Fruit fly (Drosophila melanogaster) whole organism, embryonic: ENCODE measurements around the gene CG17781.

Experiments
- ATbp ChIP-seq: fragments of 200-800 bp; sonication (Bioruptor generic); optimal IDR thresholded peaks from 2 replicates; lab custom pipeline; 2017; ENCODE audit warnings: missing biosample characterization, mild to moderate bottlenecking, missing genetic modification characterization, missing genetic modification reagents
- B-H2 ChIP-seq: fragments of 200-800 bp; sonication (Bioruptor generic); optimal IDR thresholded peaks from 2 replicates; lab custom pipeline; 2018; ENCODE audit warnings: missing biosample characterization, mild to moderate bottlenecking, missing genetic modification characterization
- Bdp1 ChIP-seq: fragments of 200-800 bp; sonication (Bioruptor generic); optimal IDR thresholded peaks from 3 replicates; lab custom pipeline; 2016; ENCODE audit warnings: missing biosample characterization, missing genetic modification characterization
- CG10543 ChIP-seq: fragments of 200-800 bp; sonication (Bioruptor generic); optimal IDR thresholded peaks from 3 replicates; lab custom pipeline; 2017; ENCODE audit warnings: missing biosample characterization, mild to moderate bottlenecking, missing genetic modification characterization, moderate library complexity
- CG10565 ChIP-seq: fragments of 200-800 bp; sonication (Bioruptor generic); optimal IDR thresholded peaks from 3 replicates; lab custom pipeline; 2016; ENCODE audit warnings: missing biosample characterization, mild to moderate bottlenecking, missing genetic modification characterization
- CG11085 ChIP-seq: fragments of 200-800 bp; sonication (Bioruptor generic); IDR thresholded peaks from 2 replicates; pipeline ENCODE4 v1.3.6; 2022; ENCODE audit warnings: missing biosample characterization, missing genetic modification characterization
- CG12942 ChIP-seq: fragments of 200-800 bp; sonication (Bioruptor generic); optimal IDR thresholded peaks from 3 replicates; lab custom pipeline; 2016; ENCODE audit warnings: missing biosample characterization, missing genetic modification characterization
- CG14050 ChIP-seq: fragments of 200-800 bp; sonication (Bioruptor generic); IDR thresholded peaks from 3 replicates; pipeline ENCODE4 v1.3.6; 2022; ENCODE audit warnings: missing biosample characterization, missing genetic modification characterization
- CG15514 ChIP-seq: fragments of 200-800 bp; sonication (Bioruptor generic); optimal IDR thresholded peaks from 3 replicates; lab custom pipeline; 2017; ENCODE audit warnings: missing biosample characterization, missing genetic modification characterization, mild to moderate bottlenecking, moderate library complexity, missing genetic modification reagents
- CG1603 ChIP-seq: fragments of 200-800 bp; sonication (Bioruptor generic); optimal IDR thresholded peaks from 2 replicates; lab custom pipeline; 2019; ENCODE audit warnings: missing biosample characterization, mild to moderate bottlenecking, missing genetic modification characterization, moderate library complexity
- CG17328 ChIP-seq: fragments of 200-800 bp; sonication (Bioruptor generic); IDR thresholded peaks from 2 replicates; pipeline ENCODE4 v1.3.6; 2022; ENCODE audit warnings: missing biosample characterization, missing genetic modification characterization
- CG2199 ChIP-seq: fragments of 200-800 bp; sonication (Bioruptor generic); IDR thresholded peaks from 3 replicates; pipeline ENCODE4 v1.3.6; 2022; ENCODE audit warnings: missing biosample characterization, missing genetic modification characterization
- CG3163 ChIP-seq: fragments of 200-800 bp; sonication (Bioruptor generic); optimal IDR thresholded peaks from 3 replicates; lab custom pipeline; 2016; ENCODE audit warnings: missing biosample characterization, missing genetic modification characterization
- CG34422 ChIP-seq: fragments of 200-800 bp; sonication (Bioruptor generic); IDR thresholded peaks from 3 replicates; pipeline ENCODE4 v1.3.6; 2022; ENCODE audit warnings: missing biosample characterization, missing genetic modification characterization
- CG3995 ChIP-seq: fragments of 200-800 bp; sonication (Bioruptor generic); optimal IDR thresholded peaks from 3 replicates; lab custom pipeline; 2016; ENCODE audit warnings: missing biosample characterization, missing genetic modification characterization
- CG4282 ChIP-seq: fragments of 200-800 bp; sonication (Bioruptor generic); optimal IDR thresholded peaks from 2 replicates; lab custom pipeline; 2016; ENCODE audit warnings: missing biosample characterization, missing genetic modification characterization
- CG4328 ChIP-seq: fragments of 200-800 bp; sonication (Bioruptor generic); optimal IDR thresholded peaks from 3 replicates; lab custom pipeline; 2017; ENCODE audit warnings: missing biosample characterization, missing genetic modification reagents, missing genetic modification characterization
- CG7372 ChIP-seq: fragments of 200-800 bp; sonication (Bioruptor generic); IDR thresholded peaks from 2 replicates; pipeline ENCODE4 v1.3.6; 2022; ENCODE audit warnings: missing biosample characterization, missing genetic modification characterization
- CG9932 ChIP-seq: fragments of 200-800 bp; sonication (Bioruptor generic); IDR thresholded peaks from 2 replicates; pipeline ENCODE4 v1.3.6; 2022; ENCODE audit warnings: missing biosample characterization, missing genetic modification characterization
- D19A ChIP-seq: fragments of 200-800 bp; optimal IDR thresholded peaks from 3 replicates; lab custom pipeline; 2019; ENCODE audit warnings: missing biosample characterization, mild to moderate bottlenecking, missing genetic modification characterization, moderate library complexity
- Dad ChIP-seq: fragments of 200-800 bp; sonication (Bioruptor generic); optimal IDR thresholded peaks from 3 replicates; lab custom pipeline; 2016; ENCODE audit warnings: missing biosample characterization, missing genetic modification characterization
- Dll ChIP-seq: fragments of 200-800 bp; sonication (Bioruptor generic); IDR thresholded peaks from 4 replicates; pipeline ENCODE4 v1.3.6; 2022; ENCODE audit warnings: missing biosample characterization, missing genetic modification characterization; ENCODE audit not compliant: partially characterized antibody
- Doc2 ChIP-seq: fragments of 200-800 bp; sonication (Bioruptor generic); IDR thresholded peaks from 2 replicates; pipeline ENCODE4 v1.3.6; 2022; ENCODE audit warnings: missing biosample characterization, missing genetic modification characterization
- Eip74EF ChIP-seq, 2 experiments: fragments of 200-800 bp in 1 of 2; fragments of >200 bp in 1 of 2; sonication (Bioruptor generic) in 1 of 2; optimal IDR thresholded peaks; 2 replicates each; lab custom pipeline; 2017 to 2019; ENCODE audit warnings: missing biosample characterization in 2 of 2, missing genetic modification characterization in 2 of 2, mild to moderate bottlenecking in 1 of 2, moderate library complexity in 1 of 2
- GATAe ChIP-seq: fragments of 200-800 bp; sonication (Bioruptor generic); conservative IDR thresholded peaks from 2 replicates; pipeline ENCODE4 v1.3.6; 2022; ENCODE audit warnings: missing biosample characterization, missing genetic modification characterization
- Hmr ChIP-seq: fragments of 200-800 bp; sonication (Bioruptor generic); optimal IDR thresholded peaks from 3 replicates; lab custom pipeline; 2017; ENCODE audit warnings: mild to moderate bottlenecking, missing biosample characterization, missing genetic modification reagents, missing genetic modification characterization
- Nf-YA ChIP-seq: fragments of 200-800 bp; sonication (Bioruptor generic); IDR thresholded peaks from 2 replicates; pipeline ENCODE4 v1.3.6; 2022; ENCODE audit warnings: missing biosample characterization, missing genetic modification characterization
- Nf-YC ChIP-seq: fragments of 200-800 bp; optimal IDR thresholded peaks from 3 replicates; lab custom pipeline; 2019; ENCODE audit warnings: missing biosample characterization, mild to moderate bottlenecking, missing genetic modification characterization, moderate library complexity
- Opbp ChIP-seq: fragments of 200-800 bp; sonication (Bioruptor generic); IDR thresholded peaks from 3 replicates; pipeline ENCODE4 v1.3.6; 2022; ENCODE audit warnings: missing biosample characterization, missing genetic modification characterization; ENCODE audit not compliant: partially characterized antibody
- Ptx1 ChIP-seq: fragments of 200-800 bp; sonication (Bioruptor generic); IDR thresholded peaks from 2 replicates; pipeline ENCODE4 v1.3.6; 2022; ENCODE audit warnings: missing biosample characterization, missing genetic modification characterization
- Rfx ChIP-seq: fragments of 200-800 bp; sonication (Bioruptor generic); IDR thresholded peaks from 2 replicates; pipeline ENCODE4 v1.3.6; 2022; ENCODE audit warnings: missing biosample characterization, missing genetic modification characterization
- bowl ChIP-seq: fragments of 200-800 bp; sonication (Bioruptor generic); IDR thresholded peaks from 2 replicates; pipeline ENCODE4 v1.3.6; 2022; ENCODE audit warnings: missing biosample characterization, missing genetic modification characterization
- crp ChIP-seq, 2 experiments: fragments of 200-800 bp; sonication (Bioruptor generic); optimal IDR thresholded peaks; 2 replicates in 1 of 2; 3 replicates in 1 of 2; lab custom pipeline; 2017; ENCODE audit warnings: missing biosample characterization in 2 of 2, missing genetic modification characterization in 2 of 2, mild to moderate bottlenecking in 1 of 2, moderate library complexity in 1 of 2
- dmrt99B ChIP-seq: fragments of 200-800 bp; sonication (Bioruptor generic); optimal IDR thresholded peaks from 2 replicates; lab custom pipeline; 2018; ENCODE audit warnings: missing biosample characterization, mild to moderate bottlenecking, missing genetic modification characterization, moderate library complexity
- ewg ChIP-seq: fragments of 200-800 bp; sonication (Bioruptor generic); optimal IDR thresholded peaks from 3 replicates; lab custom pipeline; 2017; ENCODE audit warnings: mild to moderate bottlenecking, missing biosample characterization, missing genetic modification reagents, missing genetic modification characterization
- eyg ChIP-seq: fragments of 200-800 bp; sonication (Bioruptor generic); optimal IDR thresholded peaks from 3 replicates; lab custom pipeline; 2016; ENCODE audit warnings: missing biosample characterization, missing genetic modification characterization
- gce ChIP-seq: fragments of 200-800 bp; sonication (Bioruptor generic); IDR thresholded peaks from 3 replicates; pipeline ENCODE4 v1.3.6; 2022; ENCODE audit warnings: missing biosample characterization, missing genetic modification characterization
- gsb-n ChIP-seq: fragments of 200-800 bp; sonication (Bioruptor generic); optimal IDR thresholded peaks from 3 replicates; lab custom pipeline; 2018; ENCODE audit warnings: missing biosample characterization, mild to moderate bottlenecking, missing genetic modification characterization
- lbe ChIP-seq: fragments of 200-800 bp; sonication (Bioruptor generic); optimal IDR thresholded peaks from 2 replicates; lab custom pipeline; 2016; ENCODE audit warnings: missing biosample characterization, mild to moderate bottlenecking, missing genetic modification characterization
- lilli ChIP-seq: fragments of 200-800 bp; sonication (Bioruptor generic); optimal IDR thresholded peaks from 3 replicates; lab custom pipeline; 2016; ENCODE audit warnings: missing biosample characterization, missing genetic modification characterization
- lmd ChIP-seq: fragments of 200-800 bp; sonication (Bioruptor generic); IDR thresholded peaks from 2 replicates; pipeline ENCODE4 v1.3.6; 2022; ENCODE audit warnings: missing biosample characterization, missing genetic modification characterization
- maf-S ChIP-seq: fragments of 200-800 bp; sonication (Bioruptor generic); optimal IDR thresholded peaks from 2 replicates; lab custom pipeline; 2016; ENCODE audit warnings: missing biosample characterization, missing genetic modification characterization
- peb ChIP-seq: fragments of 200-800 bp; sonication (Bioruptor generic); IDR thresholded peaks from 2 replicates; pipeline ENCODE4 v1.3.6; 2022; ENCODE audit warnings: missing biosample characterization, missing genetic modification characterization
- phol ChIP-seq: fragments of 200-800 bp; sonication (Bioruptor generic); optimal IDR thresholded peaks from 3 replicates; lab custom pipeline; 2018; ENCODE audit warnings: missing biosample characterization, mild to moderate bottlenecking, missing genetic modification characterization, moderate library complexity
- rib ChIP-seq: fragments of 200-800 bp; sonication (Bioruptor generic); IDR thresholded peaks from 2 replicates; pipeline ENCODE4 v1.3.6; 2022; ENCODE audit warnings: missing biosample characterization, missing genetic modification characterization
- shn ChIP-seq: fragments of 200-800 bp; sonication (Bioruptor generic); optimal IDR thresholded peaks from 3 replicates; lab custom pipeline; 2016; ENCODE audit warnings: missing biosample characterization, missing genetic modification characterization
- sob ChIP-seq: fragments of 200-800 bp; sonication (Bioruptor generic); IDR thresholded peaks from 2 replicates; pipeline ENCODE4 v1.3.6; 2022; ENCODE audit warnings: missing biosample characterization, missing genetic modification characterization
- tup ChIP-seq: fragments of 200-800 bp; sonication (Bioruptor generic); optimal IDR thresholded peaks from 2 replicates; lab custom pipeline; 2016; ENCODE audit warnings: missing biosample characterization, mild to moderate bottlenecking, missing genetic modification characterization, moderate library complexity
- vvl ChIP-seq: fragments of 200-800 bp; sonication (Bioruptor generic); IDR thresholded peaks from 2 replicates; pipeline ENCODE4 v1.3.6; 2022; ENCODE audit warnings: missing biosample characterization, missing genetic modification characterization
- yki ChIP-seq: fragments of >200 bp; optimal IDR thresholded peaks from 3 replicates; lab custom pipeline; 2018

Gene CG17781

DNA sequence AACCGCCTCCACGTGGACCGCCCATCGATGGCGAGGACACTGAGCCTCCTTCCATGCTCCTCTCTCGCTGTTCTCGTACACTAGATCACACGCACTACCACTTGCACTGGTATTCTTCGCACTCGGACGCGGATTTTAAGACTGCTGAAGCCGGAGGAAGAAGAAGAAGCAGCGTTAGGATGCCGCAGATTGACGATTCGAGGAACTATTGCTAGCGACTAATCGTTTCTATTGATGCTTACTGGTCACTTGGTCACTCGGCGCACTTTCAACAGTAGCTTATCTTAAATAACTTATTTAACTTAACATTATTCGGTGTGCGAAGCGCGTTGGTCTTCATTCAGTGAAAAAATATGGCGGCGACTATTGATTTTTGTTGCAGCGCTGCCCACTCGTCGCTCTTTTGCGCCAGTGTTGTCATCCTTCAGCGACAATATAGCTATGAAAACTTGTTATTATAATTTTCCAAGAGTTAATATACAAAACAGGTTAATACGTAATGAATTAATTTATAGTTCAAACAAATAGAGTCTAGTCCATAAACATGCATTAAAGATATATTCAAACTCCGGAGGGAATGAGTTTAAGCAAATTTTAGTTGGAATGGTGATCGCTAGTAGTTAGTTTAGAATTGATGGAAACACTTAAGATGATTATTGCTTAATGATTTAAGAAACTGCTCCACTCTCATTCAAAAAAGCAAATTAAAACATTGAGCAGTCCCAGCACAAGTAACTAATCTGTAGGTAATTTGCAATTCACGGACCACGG lies 26.9 kb downstream of the CG17781 start, which contains the start of the genes CG5746 and CG6454 (continued):
- peak; percentile 56 for TF ChIP-seq CG3163 (GFP tag; lab: Kevin White, UChicago)
- TF ChIP-seq Bdp1 (GFP tag; lab: Kevin White, UChicago), result peak; percentile 5
- TF ChIP-seq CG10565 (GFP tag; lab: Kevin White, UChicago), result no peak
- no peak for TF ChIP-seq GATAe
- peak; percentile 57 for TF ChIP-seq maf-S (GFP tag; lab: Kevin White, UChicago)
- TF ChIP-seq Rfx (GFP tag; lab: Robert Waterston, UW), result no peak; the same call in 1 of the 2 replicates
- no peak for TF ChIP-seq CG11085 (GFP tag; lab: Robert Waterston, UW)
- TF ChIP-seq shn (GFP tag; lab: Kevin White, UChicago), result peak; percentile 46
- TF ChIP-seq rib, result no peak
- TF ChIP-seq CG34422 (GFP tag; lab: Robert Waterston, UW), result peak; percentile 65
- no peak for TF ChIP-seq CG9932 (GFP tag; lab: Robert Waterston, UW)
- TF ChIP-seq vvl (GFP tag; lab: Robert Waterston, UW), result no peak; the same call in 1 of the 2 replicates
- no peak for TF ChIP-seq CG7372 (GFP tag; lab: Robert Waterston, UW)
- TF ChIP-seq Ptx1 (GFP tag; lab: Robert Waterston, UW), result peak; percentile 61
- TF ChIP-seq Nf-YC (tag; lab: Kevin White, UChicago), result no peak
- TF ChIP-seq lmd (GFP tag; lab: Robert Waterston, UW), result peak; percentile 39; the same call in 1 of the 2 replicates
- TF ChIP-seq Dll (GFP tag; lab: Robert Waterston, UW), result 0 out of 4 replicates have a peak, but pooled peaks have one; percentile 19
- TF ChIP-seq dmrt99B (tag; lab: Kevin White, UChicago), result no peak
- peak; percentile 99 for TF ChIP-seq phol (tag; lab: Kevin White, UChicago)
- TF ChIP-seq CG4282 (GFP tag; lab: Kevin White, UChicago), result no peak
- peak; percentile 11 for TF ChIP-seq eyg (GFP tag; lab: Kevin White, UChicago)
- no peak for TF ChIP-seq CG1603 (tag; lab: Kevin White, UChicago)
- TF ChIP-seq D19A (tag; lab: Kevin White, UChicago), result no peak
- no peak for TF ChIP-seq B-H2
- no peak for TF ChIP-seq tup
- TF ChIP-seq Nf-YA (GFP tag; lab: Robert Waterston, UW), result no peak
- TF ChIP-seq gce, result no peak
- no peak for TF ChIP-seq CG14050 (GFP tag; lab: Robert Waterston, UW)
- no peak for TF ChIP-seq Opbp (GFP tag; lab: Robert Waterston, UW)
- TF ChIP-seq Doc2, result no peak
- TF ChIP-seq CG12942 (GFP tag; lab: Kevin White, UChicago), result peak; percentile 69
- TF ChIP-seq lilli, result peak; percentile 76
- no peak for TF ChIP-seq ATbp (GFP tag; lab: Kevin White, UChicago)
- TF ChIP-seq crp (GFP tag; optimal IDR thresholded peaks at IDR 0.05; lab: Kevin White, UChicago), result no peak
- TF ChIP-seq yki (lab: Kevin White, UChicago), result no peak
- TF ChIP-seq bowl (GFP tag; lab: Robert Waterston, UW), result no peak
- peak; percentile 59; the same call in 1 of the 2 replicates for TF ChIP-seq sob (GFP tag; lab: Robert Waterston, UW)
- no peak for TF ChIP-seq CG4328
- no peak for TF ChIP-seq gsb-n (tag; lab: Kevin White, UChicago)
- no peak for TF ChIP-seq ewg (GFP tag; lab: Kevin White, UChicago)
- TF ChIP-seq Dad (GFP tag; lab: Kevin White, UChicago), result no peak
- TF ChIP-seq CG2199, result no peak
- TF ChIP-seq CG15514, result peak; percentile 33
- TF ChIP-seq Hmr (GFP tag; lab: Kevin White, UChicago), result no peak
- no peak for TF ChIP-seq lbe (GFP tag; lab: Kevin White, UChicago)
- TF ChIP-seq peb (GFP tag; lab: Robert Waterston, UW), result no peak
- peak; percentile 63 for TF ChIP-seq CG3995
- no peak for TF ChIP-seq CG10543 (GFP tag; lab: Kevin White, UChicago)
- peak; percentile 54 for TF ChIP-seq CG17328 (GFP tag; lab: Robert Waterston, UW)
- no peak for TF ChIP-seq Eip74EF (GFP tag; optimal IDR thresholded peaks at IDR 0.05; lab: Kevin White, UChicago)
